Worm (Caenorhabditis elegans): ENCODE measurements around the gene srbc-7.

ce11 chrV:7501194-7501593 is 13.8 kb upstream of the srbc-7 start:
- no peak for TF ChIP-seq hlh-26 (GFP tag; conservative IDR thresholded peaks at IDR 0.05)
- TF ChIP-seq ceh-58 (GFP tag; IDR thresholded peaks at IDR 0.05): no peak
- TF ChIP-seq C06A6.2 (GFP tag; conservative IDR thresholded peaks at IDR 0.05): no peak
- no peak for TF ChIP-seq unc-130 (GFP tag; optimal IDR thresholded peaks at IDR 0.05)
- TF ChIP-seq ZK185.1 (tag; optimal IDR thresholded peaks at IDR 0.05; ENCODE audit: poor library complexity, severe bottlenecking): no peak
- no peak for TF ChIP-seq somi-1 (GFP tag; optimal IDR thresholded peaks at IDR 0.05)
- TF ChIP-seq rcor-1 (GFP tag; IDR thresholded peaks at IDR 0.05): no peak
- no peak for TF ChIP-seq nhr-90 (tag; optimal IDR thresholded peaks at IDR 0.05)
- no peak for TF ChIP-seq lag-1 (GFP tag; IDR thresholded peaks at IDR 0.05)
- no peak for TF ChIP-seq nfya-1 (tag; optimal IDR thresholded peaks at IDR 0.05; ENCODE audit: borderline replicate concordance, insufficient read depth)
- TF ChIP-seq K11D2.4 (GFP tag; IDR thresholded peaks at IDR 0.05): no peak

Data from whole organism, young adult.